Fruit fly (Drosophila melanogaster): ENCODE measurements around the gene CG14221.

Gene CG14221

DNA sequence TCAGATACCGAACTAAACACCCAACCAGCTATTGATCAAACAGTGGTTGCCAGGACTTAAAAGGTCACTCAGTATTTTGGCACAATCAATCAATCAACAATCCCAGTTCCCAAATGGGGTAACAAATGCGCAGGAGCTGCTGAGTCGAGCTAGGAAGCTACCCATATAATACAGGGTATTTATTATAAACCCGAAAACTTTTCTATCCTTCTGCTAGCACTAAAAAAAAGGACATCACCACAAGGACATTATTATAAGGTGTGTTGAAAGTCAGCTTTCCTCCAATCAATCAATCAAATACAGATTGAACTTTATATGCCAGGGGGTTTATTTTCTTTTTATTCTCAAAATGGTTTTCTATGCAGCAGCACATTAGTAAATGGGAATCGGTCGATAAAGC is at the start of gene CG14221:
Gene CG14221 (minus strand): TSS at position 101 of the 400 bp plus-strand sequence.
- no peak for TF ChIP-seq CG17801 (GFP tag; optimal IDR thresholded peaks at IDR 0.05; ENCODE audit: partially characterized antibody)

DNA sequence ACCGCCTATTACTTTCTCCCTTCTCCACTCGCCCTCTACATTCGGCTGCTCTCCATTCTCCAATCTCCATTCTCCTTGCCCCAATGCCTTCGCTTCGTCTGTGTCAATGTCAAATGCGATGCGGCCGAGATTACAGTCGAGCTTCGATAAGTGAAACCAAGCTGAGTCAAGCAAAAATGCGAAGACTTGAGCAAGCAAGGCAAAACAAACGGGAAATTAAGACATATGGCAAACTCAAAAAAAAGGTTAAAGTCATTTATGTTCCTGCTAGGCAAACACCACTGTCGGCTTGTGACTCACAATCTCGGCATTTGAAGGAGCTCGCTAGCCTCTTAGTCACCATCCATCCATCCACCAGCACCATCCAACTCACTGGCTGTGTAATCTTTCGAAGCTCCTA is 47.4 kb upstream of the CG14221 start:
- peak; percentile 93 for TF ChIP-seq CG17801 (GFP tag; optimal IDR thresholded peaks at IDR 0.05; ENCODE audit: partially characterized antibody)

DNA sequence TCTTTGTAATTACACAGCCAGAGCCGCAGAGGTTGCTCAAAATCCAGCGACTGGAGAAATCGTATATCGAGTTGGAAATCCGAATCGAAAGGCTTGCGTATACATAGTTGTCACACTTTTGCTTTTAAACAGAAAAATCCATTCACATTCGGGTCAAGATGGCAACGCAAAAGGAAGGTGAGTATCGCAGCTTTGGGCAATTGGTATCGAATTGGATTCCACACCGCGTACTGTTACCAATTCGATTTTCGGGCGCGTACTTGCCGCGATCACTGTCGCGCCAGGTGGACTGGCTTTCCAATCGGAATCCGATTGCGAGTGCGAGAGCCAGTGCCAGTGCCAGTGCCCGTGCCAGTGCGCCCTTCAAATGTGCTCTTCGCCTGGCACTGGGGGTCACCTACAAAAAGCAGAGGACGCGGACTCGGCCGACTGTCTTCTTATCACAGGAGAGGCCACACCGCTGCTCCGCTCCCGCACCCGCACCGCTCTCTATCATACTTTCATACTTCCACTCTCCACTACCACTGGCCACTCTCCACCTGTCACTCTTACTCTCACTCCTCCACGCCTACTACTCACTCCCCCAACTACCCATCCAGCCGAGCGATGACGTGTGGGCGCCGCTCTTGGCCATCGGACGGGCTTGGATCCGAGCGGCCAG is 46.5 kb upstream of the CG14221 start:
- no peak for TF ChIP-seq CG17801 (GFP tag; optimal IDR thresholded peaks at IDR 0.05; ENCODE audit: partially characterized antibody)

DNA sequence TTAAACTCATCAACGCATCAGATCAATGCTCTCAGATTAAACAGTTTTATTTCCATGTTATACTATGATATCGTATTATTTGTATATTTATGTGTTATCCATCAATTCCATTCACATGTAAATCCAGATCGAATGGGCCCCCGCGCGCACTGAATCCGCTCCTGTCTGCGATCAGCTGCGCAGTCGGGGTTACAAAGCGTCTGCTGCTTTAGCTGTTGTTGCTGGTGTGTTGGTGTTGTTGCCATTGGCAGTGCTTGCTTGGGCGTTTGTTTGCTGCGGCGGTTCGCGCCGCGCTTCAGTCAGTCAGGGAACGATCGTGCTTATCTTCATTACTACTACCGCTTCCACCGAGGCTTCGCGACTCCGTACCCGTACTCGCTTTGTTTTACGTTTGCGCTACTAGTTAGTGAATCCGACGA is 46.0 kb upstream of the CG14221 start, which contains the start of gene Zw:
Gene Zw (plus strand): TSS at position 262 of the 419 bp plus-strand sequence.
- TF ChIP-seq CG17801 (GFP tag; optimal IDR thresholded peaks at IDR 0.05; ENCODE audit: partially characterized antibody), result peak; percentile 69

DNA sequence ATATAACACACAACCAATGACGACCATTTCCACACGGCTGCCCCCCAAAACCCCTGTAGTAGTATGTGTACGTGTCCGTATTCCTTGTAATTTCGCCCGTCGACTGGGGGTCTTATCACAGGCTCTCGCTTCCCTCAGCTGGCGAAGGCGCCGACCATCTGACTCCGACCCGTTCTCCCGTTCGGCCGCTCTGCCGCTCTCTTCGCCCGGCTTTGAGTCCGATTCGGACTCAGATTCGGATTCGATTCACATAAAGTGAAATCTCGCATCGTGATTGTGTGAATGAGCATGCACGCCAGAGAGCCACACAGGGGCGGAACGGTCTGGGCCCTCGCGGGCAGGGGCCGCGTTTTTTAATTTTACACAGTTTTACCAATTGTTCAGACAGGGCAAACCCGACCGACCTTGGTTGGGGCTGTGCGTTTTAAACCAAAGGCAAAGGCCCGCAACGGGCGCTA is 44.7 kb upstream of the CG14221 start:
- TF ChIP-seq CG17801 (GFP tag; optimal IDR thresholded peaks at IDR 0.05; ENCODE audit: partially characterized antibody), result peak; percentile 13

DNA sequence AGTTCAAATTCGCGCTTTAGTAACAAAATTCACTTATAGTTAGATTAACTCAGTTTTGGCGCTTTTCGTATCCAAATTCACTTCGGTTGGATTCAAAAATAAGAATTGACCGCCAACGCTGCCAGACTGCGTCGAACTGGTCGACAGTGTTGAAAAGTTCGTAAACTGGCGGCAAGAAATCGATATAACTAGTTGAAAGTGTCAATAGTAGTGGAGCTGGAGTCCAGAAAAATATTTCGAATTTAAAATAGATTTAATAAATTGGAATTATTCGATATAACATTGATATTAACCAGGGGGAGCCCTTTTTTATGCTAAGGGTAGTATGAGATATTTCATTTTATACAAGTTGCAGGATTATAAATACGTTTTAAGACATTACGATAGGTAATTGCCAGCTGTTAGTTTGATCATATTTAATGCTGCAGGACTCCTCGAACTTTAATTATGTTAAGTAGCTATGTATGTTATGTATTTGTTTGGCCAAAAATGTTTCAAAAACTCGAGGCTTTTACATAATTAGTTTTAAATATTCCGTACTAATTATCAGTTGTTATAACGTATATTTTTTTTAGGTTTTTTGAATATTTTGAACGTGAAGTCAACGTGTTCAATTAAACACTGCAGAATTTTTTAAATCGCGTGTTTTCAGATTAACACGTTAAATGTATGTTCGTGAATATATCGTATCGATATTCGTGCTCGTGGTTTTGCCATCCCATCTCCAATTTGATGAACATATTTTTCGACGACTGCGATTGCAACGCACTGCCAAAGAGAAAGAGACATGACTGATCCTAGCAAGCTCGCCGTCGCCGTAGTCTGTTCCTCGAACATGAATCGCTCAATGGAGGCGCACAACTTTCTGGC is 43.0 kb upstream of the CG14221 start, which contains the start of the genes CG14223 and Ssu72:
Gene CG14223 (minus strand): TSS at position 113 of the 870 bp plus-strand sequence.
Gene Ssu72 (plus strand): TSS at position 703 of the 870 bp plus-strand sequence.
- no peak for TF ChIP-seq CG17801 (GFP tag; optimal IDR thresholded peaks at IDR 0.05; ENCODE audit: partially characterized antibody)

DNA sequence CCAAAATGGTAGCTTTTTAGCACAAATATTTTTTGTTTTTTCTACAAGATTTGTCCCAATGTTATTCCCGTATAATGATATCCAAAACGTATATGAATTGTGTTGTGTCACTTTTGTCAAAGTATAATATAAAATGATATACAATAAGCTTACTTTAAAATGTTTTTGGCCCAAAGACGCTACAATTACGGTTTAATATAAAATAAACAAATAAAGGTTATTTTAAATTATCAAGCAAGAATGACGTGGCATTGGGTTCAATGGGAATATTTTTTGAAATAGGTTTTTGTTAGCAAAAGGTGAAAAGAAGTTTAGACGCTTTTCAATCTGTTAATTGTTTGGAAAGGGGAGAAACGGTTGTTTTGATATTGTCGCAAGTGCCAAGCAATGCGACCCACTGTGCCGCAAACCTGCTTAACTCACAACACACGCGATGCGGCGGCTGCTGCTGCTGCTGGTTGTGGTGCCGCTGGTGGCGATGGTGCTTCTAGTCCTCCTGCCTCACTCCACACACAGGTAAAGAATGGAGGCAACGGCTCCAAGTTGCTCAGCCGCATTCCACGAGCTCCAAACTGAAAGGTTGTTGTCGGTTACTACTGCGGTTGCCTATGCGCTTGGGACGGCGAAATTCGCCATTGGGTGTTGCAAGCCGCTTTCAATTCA is 42.3 kb upstream of the CG14221 start:
- no peak for TF ChIP-seq CG17801 (GFP tag; optimal IDR thresholded peaks at IDR 0.05; ENCODE audit: partially characterized antibody)

DNA sequence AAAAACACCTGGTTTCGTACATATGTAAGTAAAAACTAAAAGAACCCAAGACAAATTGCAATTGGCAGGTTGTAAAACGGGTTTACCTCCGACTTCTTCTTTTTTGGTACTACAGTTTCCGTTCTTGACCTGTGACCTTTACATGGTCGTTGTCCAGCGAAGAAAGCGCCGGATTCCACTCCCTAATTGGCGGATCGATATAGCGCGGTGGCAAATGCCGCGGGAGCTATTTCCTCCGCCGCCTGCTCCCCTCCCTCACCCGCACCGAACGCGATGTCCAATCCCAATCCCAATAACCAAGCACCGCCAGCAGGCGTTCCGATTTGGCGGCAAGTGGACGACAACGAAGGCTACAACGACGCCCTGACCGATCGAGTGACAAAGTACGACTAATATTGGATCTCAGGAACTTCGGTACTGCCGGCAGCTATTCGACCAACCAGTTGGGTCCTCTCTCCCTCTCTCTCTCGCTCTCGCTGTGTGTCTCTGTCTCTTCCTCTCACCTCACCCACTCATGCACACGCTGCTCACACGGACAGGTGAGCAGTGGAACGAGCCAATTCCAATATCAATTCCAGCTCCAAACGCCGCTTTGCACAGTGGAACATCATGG is 41.6 kb upstream of the CG14221 start:
- TF ChIP-seq CG17801 (GFP tag; optimal IDR thresholded peaks at IDR 0.05; ENCODE audit: partially characterized antibody), result peak; percentile 48

DNA sequence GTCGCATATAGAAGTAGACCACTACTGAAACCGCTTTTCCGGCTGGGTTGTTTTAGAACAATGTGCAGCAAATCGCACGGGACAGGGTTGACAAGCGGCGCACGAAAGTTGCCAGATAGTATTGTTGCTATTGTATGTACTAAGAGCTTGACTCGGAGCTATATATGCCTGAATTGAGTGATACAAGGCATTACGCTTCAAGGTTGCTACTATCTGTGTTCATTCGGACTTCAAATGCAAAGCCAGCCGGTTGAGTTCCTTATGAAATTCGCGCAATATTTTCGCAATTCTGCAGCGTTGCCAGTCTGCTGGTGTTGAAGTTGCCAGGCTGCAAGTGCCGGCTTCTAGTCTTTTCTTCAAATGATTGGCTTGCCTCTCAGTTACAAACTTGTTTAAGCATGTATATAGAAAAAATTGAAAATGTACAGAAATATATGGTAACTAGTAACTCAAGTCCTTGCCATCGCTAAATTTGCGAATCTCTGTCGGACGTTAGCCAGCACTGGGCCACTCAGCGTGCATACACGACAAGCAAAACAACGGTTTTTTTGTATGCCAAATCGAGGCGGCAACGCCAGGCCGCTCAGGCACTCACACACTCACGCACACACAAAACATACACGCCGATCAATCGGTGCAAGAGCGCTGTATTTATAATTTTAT is 30.8 kb upstream of the CG14221 start, which contains the start of the genes Ranbp21 and Elys:
Gene Ranbp21 (minus strand): TSS at position 513 of the 663 bp plus-strand sequence.
Gene Elys (plus strand): TSS at position 549 of the 663 bp plus-strand sequence.
- peak; percentile 13 for TF ChIP-seq CG17801 (GFP tag; optimal IDR thresholded peaks at IDR 0.05; ENCODE audit: partially characterized antibody)

DNA sequence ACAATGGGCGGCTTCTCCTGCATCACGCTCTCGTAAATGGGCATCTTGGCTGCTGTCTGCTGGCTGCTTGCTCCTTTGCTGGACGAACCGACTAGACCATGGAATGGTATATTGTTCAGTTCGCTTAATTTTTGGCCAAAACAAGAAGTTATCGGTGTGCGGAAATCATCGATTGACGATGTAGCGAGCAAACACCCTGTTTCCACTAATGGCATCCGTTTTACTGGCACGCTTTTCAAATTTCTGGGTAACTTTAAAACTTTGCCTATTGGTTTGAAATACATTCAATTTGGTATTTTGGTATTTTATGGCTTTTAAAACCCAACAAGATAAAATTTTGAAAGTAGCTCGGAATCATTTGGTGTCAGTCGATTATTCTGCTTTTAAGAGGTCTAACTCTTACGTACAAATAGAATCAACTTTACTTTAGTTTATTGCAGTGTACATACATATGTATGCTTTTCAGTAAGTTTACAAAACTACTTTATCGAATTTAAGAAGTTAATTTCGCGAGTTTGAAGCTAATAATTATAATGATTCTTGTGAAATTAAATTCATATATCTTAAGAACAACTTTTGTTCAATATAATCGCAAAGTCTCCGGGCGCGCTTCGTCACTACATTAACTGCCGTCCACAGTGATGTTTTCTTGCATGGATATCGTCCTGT is 25.0 kb upstream of the CG14221 start, which contains the start of gene Arp10:
Gene Arp10 (minus strand): TSS at position 304 of the 669 bp plus-strand sequence.
- no peak for TF ChIP-seq CG17801 (GFP tag; optimal IDR thresholded peaks at IDR 0.05; ENCODE audit: partially characterized antibody)

DNA sequence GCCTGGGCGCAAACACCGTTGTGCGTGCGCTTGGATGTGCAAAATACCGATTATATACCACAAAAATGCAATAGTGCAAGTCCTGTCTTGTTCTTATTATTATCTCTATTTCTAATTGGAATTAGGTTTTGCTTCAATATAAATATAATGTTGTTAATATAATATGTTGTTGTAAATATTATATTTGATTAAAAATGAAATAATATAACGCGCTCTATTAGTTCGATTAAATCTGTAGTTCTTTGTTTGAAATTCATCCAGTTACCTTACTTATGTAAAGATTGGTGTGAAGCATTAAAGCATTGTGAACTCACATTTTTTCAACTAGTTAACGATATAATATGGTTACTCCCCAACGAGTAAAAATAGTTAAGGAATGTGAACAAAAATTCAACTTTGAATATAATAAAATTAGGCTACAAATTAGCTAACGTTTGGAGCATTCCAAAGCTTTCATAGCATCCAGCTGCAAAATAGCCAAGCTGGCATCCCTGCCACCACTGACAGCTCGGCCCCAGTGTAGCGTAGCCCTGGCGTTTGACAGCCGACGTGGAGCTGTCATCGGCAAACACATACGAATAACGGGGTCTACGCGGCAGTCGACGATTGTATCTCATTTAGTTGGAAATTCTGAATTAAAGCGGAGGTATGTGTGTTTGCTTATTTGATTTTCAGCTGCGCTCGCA is 21.9 kb upstream of the CG14221 start, which contains the start of the genes CG12237 and Sec61gamma:
Gene CG12237 (minus strand): TSS at position 51 of the 686 bp plus-strand sequence.
Gene Sec61gamma (plus strand): TSS at position 509 of the 686 bp plus-strand sequence.
- peak; percentile 45 for TF ChIP-seq CG17801 (GFP tag; optimal IDR thresholded peaks at IDR 0.05; ENCODE audit: partially characterized antibody)

DNA sequence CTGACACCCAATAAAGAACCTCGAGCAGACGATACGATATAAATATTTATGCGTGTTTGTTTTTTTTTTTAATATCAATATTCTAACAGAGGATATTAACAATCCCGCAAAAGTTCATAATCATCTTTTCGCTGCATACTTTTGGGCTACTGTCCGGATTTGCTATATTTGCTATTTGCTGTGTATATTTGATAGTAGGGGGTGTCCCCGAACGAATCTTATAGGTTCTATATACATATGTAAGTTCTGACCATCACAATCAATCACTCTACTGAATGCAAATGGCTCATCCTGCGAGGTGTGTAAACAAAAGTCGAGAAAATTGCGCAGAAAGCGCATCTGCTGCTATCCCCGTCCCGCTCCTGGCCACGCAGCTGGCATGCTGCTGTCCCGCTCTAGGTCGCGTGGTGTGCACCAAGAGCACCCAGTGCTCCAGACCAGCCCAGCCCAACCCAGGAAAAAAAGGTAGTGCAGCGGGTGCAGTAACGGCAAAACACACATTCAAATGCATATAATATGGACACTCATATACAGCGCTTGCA is 19.7 kb upstream of the CG14221 start:
- TF ChIP-seq CG17801 (GFP tag; optimal IDR thresholded peaks at IDR 0.05; ENCODE audit: partially characterized antibody), result no peak
